Worm (Caenorhabditis elegans) whole organism, L3 larva: Measurements from ENCODE around the gene C47A4.3.

Experiments used
- R02D3.7 ChIP-seq: fragments of 150-350 bp; optimal IDR thresholded peaks from 2 replicates; lab custom pipeline; 2014; ENCODE audit warnings: missing biosample characterization, missing genetic modification characterization
- ZK546.5 ChIP-seq: sonication (generic microtip); optimal IDR thresholded peaks from 2 replicates; lab custom pipeline; 2017; ENCODE audit warnings: missing biosample characterization, missing genetic modification characterization
- ama-1 ChIP-seq: fragments of 150-350 bp; optimal IDR thresholded peaks from 2 replicates; lab custom pipeline; 2018
- ceh-16 ChIP-seq: sonication (generic microtip); optimal IDR thresholded peaks from 2 replicates; lab custom pipeline; 2017; ENCODE audit warnings: missing biosample characterization, missing genetic modification characterization
- ceh-28 ChIP-seq: fragments of 150-350 bp; optimal IDR thresholded peaks from 2 replicates; lab custom pipeline; 2014; ENCODE audit warnings: missing biosample characterization, missing genetic modification reagents, missing genetic modification characterization
- ceh-9 ChIP-seq: sonication (generic microtip); optimal IDR thresholded peaks from 2 replicates; lab custom pipeline; 2018; ENCODE audit warnings: missing biosample characterization, missing genetic modification characterization
- daf-12 ChIP-seq: fragments of 150-350 bp; optimal IDR thresholded peaks from 2 replicates; lab custom pipeline; 2014; ENCODE audit warnings: missing biosample characterization, missing genetic modification reagents, missing genetic modification characterization
- egl-27 ChIP-seq: sonication (generic microtip); optimal IDR thresholded peaks from 4 replicates; lab custom pipeline; 2017; ENCODE audit warnings: missing biosample characterization, missing genetic modification reagents, missing genetic modification characterization
- egl-5 ChIP-seq: fragments of 150-350 bp; optimal IDR thresholded peaks from 2 replicates; lab custom pipeline; 2017; ENCODE audit warnings: missing biosample characterization, missing genetic modification reagents, missing genetic modification characterization, inconsistent platforms
- elt-1 ChIP-seq: fragments of 150-350 bp; optimal IDR thresholded peaks from 2 replicates; lab custom pipeline; 2014; ENCODE audit warnings: missing biosample characterization, missing genetic modification characterization
- elt-2 ChIP-seq: sonication (generic microtip); optimal IDR thresholded peaks from 2 replicates; lab custom pipeline; 2016; ENCODE audit warnings: missing genetic modification reagents, mild to moderate bottlenecking, missing genetic modification characterization, missing compliant biosample characterization
- elt-3 ChIP-seq, 3 experiments: fragments of 150-350 bp in 1 of 3; sonication (generic microtip) in 2 of 3; optimal IDR thresholded peaks; 2 replicates in 2 of 3; 4 replicates in 1 of 3; lab custom pipeline; 2014 to 2017; ENCODE audit warnings: missing biosample characterization in 3 of 3, missing genetic modification characterization in 3 of 3
- fkh-10 ChIP-seq: sonication (generic microtip); optimal IDR thresholded peaks from 2 replicates; lab custom pipeline; 2017; ENCODE audit warnings: missing biosample characterization, missing genetic modification reagents, missing genetic modification characterization
- fkh-2 ChIP-seq: fragments of 150-350 bp; optimal IDR thresholded peaks from 2 replicates; lab custom pipeline; 2014; ENCODE audit warnings: missing biosample characterization, missing genetic modification reagents, missing genetic modification characterization
- fos-1 ChIP-seq: fragments of 150-350 bp; optimal IDR thresholded peaks from 2 replicates; lab custom pipeline; 2014; ENCODE audit warnings: missing biosample characterization, missing genetic modification characterization
- hmg-11 ChIP-seq: sonication (generic microtip); optimal IDR thresholded peaks from 2 replicates; lab custom pipeline; 2016; ENCODE audit warnings: missing genetic modification characterization, missing compliant biosample characterization
- jun-1 ChIP-seq: fragments of 150-350 bp; optimal IDR thresholded peaks from 2 replicates; lab custom pipeline; 2014; ENCODE audit warnings: missing biosample characterization, missing genetic modification reagents, missing genetic modification characterization
- lin-39 ChIP-seq: fragments of 150-350 bp; optimal IDR thresholded peaks from 2 replicates; lab custom pipeline; 2018; ENCODE audit warnings: missing biosample characterization, missing genetic modification reagents, missing genetic modification characterization
- lsy-12 ChIP-seq: sonication (generic microtip); optimal IDR thresholded peaks from 2 replicates; lab custom pipeline; 2016; ENCODE audit warnings: mild to moderate bottlenecking, missing genetic modification characterization, missing compliant biosample characterization
- mml-1 ChIP-seq: fragments of 150-350 bp; sonication (generic microtip); optimal IDR thresholded peaks from 3 replicates; lab custom pipeline; 2014; ENCODE audit warnings: missing biosample characterization, missing genetic modification characterization
- nfya-1 ChIP-seq: sonication (generic microtip); optimal IDR thresholded peaks from 2 replicates; lab custom pipeline; 2017; ENCODE audit warnings: missing genetic modification characterization, mild to moderate bottlenecking, missing compliant biosample characterization, antibody characterized with exemption, moderate library complexity; ENCODE audit not compliant: insufficient read depth
- nhr-11 ChIP-seq: fragments of 150-350 bp; optimal IDR thresholded peaks from 2 replicates; lab custom pipeline; 2014; ENCODE audit warnings: missing biosample characterization, missing genetic modification characterization
- nhr-12 ChIP-seq: fragments of 150-350 bp; optimal IDR thresholded peaks from 2 replicates; lab custom pipeline; 2014; ENCODE audit warnings: missing biosample characterization, missing genetic modification characterization
- nhr-23 ChIP-seq: fragments of 150-350 bp; optimal IDR thresholded peaks from 2 replicates; lab custom pipeline; 2014; ENCODE audit warnings: missing biosample characterization, missing genetic modification reagents, missing genetic modification characterization
- nhr-25 ChIP-seq: sonication (generic microtip); optimal IDR thresholded peaks from 2 replicates; lab custom pipeline; 2017; ENCODE audit warnings: missing biosample characterization, missing genetic modification characterization
- nhr-28 ChIP-seq: fragments of 150-350 bp; optimal IDR thresholded peaks from 2 replicates; lab custom pipeline; 2014; ENCODE audit warnings: missing biosample characterization, missing genetic modification characterization
- nhr-43 ChIP-seq: sonication (generic microtip); optimal IDR thresholded peaks from 2 replicates; lab custom pipeline; 2016; ENCODE audit warnings: mild to moderate bottlenecking, missing genetic modification characterization, missing compliant biosample characterization; ENCODE audit not compliant: poor library complexity, severe bottlenecking
- nhr-76 ChIP-seq: fragments of 150-350 bp; sonication (generic microtip); optimal IDR thresholded peaks from 5 replicates; lab custom pipeline; 2014; ENCODE audit warnings: missing biosample characterization, missing genetic modification characterization
- nhr-77 ChIP-seq: fragments of 150-350 bp; optimal IDR thresholded peaks from 2 replicates; lab custom pipeline; 2014; ENCODE audit warnings: missing biosample characterization, missing genetic modification characterization
- pqm-1 ChIP-seq: fragments of 150-350 bp; optimal IDR thresholded peaks from 2 replicates; lab custom pipeline; 2017; ENCODE audit warnings: missing biosample characterization, missing genetic modification characterization, inconsistent platforms
- sea-2 ChIP-seq: fragments of 150-350 bp; sonication (generic microtip); optimal IDR thresholded peaks from 4 replicates; lab custom pipeline; 2014; ENCODE audit warnings: missing biosample characterization, missing genetic modification reagents, missing genetic modification characterization
- skn-1 ChIP-seq: fragments of 150-350 bp; optimal IDR thresholded peaks from 2 replicates; lab custom pipeline; 2014; ENCODE audit warnings: missing biosample characterization, missing genetic modification characterization
- snpc-4 ChIP-seq: fragments of 150-350 bp; optimal IDR thresholded peaks from 2 replicates; lab custom pipeline; 2014; ENCODE audit warnings: missing biosample characterization, missing genetic modification characterization
- tbx-2 ChIP-seq: sonication (generic microtip); optimal IDR thresholded peaks from 2 replicates; lab custom pipeline; 2016; ENCODE audit warnings: mild to moderate bottlenecking, missing genetic modification characterization, missing compliant biosample characterization
- zag-1 ChIP-seq: fragments of 150-350 bp; optimal IDR thresholded peaks from 2 replicates; lab custom pipeline; 2014; ENCODE audit warnings: missing biosample characterization, missing genetic modification characterization
- ztf-11 ChIP-seq: fragments of 150-350 bp; optimal IDR thresholded peaks from 2 replicates; lab custom pipeline; 2014; ENCODE audit warnings: missing biosample characterization, missing genetic modification characterization

The C47A4.3 gene

ce11 chrIV:13755619-13756018, 13.5 kb upstream of the C47A4.3 start:
- TF ChIP-seq ZK546.5 (tag; lab: Kevin White, UChicago) = no peak
- no peak for TF ChIP-seq nfya-1
- no peak for TF ChIP-seq nhr-23 (tag; lab: Kevin White, UChicago)

ce11 chrIV:13750033-13750432, 7.9 kb upstream of the C47A4.3 start, which contains the start of gene sorb-1:
sorb-1 (plus strand) TSS chrIV:13750333.
- TF ChIP-seq nhr-77 (tag; lab: Kevin White, UChicago) (no peak), ceh-16 (no peak), lin-39 (tag; lab: Kevin White, UChicago) (no peak), fos-1 (tag; lab: Kevin White, UChicago) (no peak), ama-1 (lab: Kevin White, UChicago) (no peak), nhr-76 (tag; lab: Kevin White, UChicago) (no peak), nfya-1 (no peak), ceh-9 (no peak), nhr-43 (tag; lab: Kevin White, UChicago) (no peak), egl-5 (tag; lab: Kevin White, UChicago) (no peak), lsy-12 (tag; lab: Kevin White, UChicago) (no peak), elt-1 (tag; lab: Kevin White, UChicago) (no peak)

DNA sequence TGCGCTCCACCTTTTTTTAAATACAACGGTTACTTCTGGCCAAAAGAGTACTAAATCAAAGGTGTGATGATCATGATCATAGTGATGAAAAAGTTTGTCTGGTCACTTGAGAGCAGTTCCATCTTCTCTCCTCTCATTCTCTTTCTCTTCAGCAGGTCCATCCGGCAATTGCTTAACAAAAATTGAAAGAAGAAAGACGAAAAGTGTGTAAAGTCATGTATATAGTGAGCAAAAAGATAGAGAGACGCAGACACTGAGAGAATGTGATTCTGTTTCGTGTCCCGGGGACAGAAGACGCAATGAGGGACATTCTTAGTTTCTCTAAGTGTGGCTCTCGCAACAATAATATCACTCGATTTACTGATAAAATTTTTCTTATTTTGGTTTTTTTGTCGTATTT, 6.7 kb upstream of the C47A4.3 start:
- no peak for TF ChIP-seq elt-3 (tag; optimal IDR thresholded peaks at IDR 0.05; lab: Kevin White, UChicago)
- TF ChIP-seq nfya-1 = peak; percentile 2
- TF ChIP-seq, all 47 proteins: peak for 1

DNA sequence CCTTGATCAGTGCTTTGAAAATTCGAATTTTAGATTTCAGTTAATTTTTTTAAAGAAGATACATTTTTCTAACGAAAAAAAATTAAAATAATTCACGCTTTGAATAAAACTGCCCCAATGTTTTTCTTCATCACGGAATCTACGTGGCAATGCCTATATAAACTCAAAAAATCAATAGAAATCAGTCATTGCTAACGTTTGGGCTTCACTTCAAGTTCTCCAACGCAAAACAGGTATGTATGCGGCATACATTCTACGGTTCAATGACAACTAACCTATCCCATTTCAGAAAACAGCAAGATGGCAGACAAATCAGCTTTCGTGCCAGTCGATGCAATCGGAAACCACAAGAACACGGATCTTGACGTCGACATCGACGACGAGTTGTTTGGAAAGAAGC, 3.3 kb upstream of the C47A4.3 start, which contains the start of gene C47A4.5:
C47A4.5 (plus strand) TSS at position 301 of the 400 bp plus-strand sequence.
- no peak for TF ChIP-seq ceh-28 (tag; lab: Kevin White, UChicago)

DNA sequence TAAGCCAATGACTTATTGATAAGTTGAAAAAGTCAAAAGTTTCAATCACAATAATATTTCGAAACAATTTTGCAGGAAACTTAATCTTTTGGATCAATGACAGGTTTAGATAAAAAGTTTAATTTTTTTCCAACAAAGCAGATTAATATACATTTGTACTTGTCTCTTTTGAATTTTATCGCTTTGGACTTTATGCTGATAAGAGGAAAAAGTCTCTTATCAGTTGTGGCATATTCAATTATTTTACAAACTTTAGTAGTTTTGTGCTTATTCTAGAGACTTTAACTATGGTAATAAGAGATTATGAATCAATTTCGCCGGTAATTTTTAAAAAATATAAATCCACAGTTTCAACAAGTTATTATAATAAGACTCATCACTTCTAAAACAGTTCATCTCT, 14.3 kb downstream of the C47A4.3 start:
- TF ChIP-seq nhr-77 (tag; lab: Kevin White, UChicago) = no peak
- no peak for TF ChIP-seq ceh-9
- TF ChIP-seq R02D3.7 = no peak
- no peak for TF ChIP-seq egl-27 (tag; lab: Kevin White, UChicago)
- peak; percentile 94 for TF ChIP-seq elt-2 (tag; lab: Kevin White, UChicago)
- no peak for TF ChIP-seq nhr-12 (tag; lab: Kevin White, UChicago)
- TF ChIP-seq nhr-11 (tag; lab: Kevin White, UChicago) = no peak
- TF ChIP-seq lin-39 (tag; lab: Kevin White, UChicago) = no peak
- no peak for TF ChIP-seq sea-2 (GFP tag; lab: Kevin White, UChicago)
- no peak for TF ChIP-seq hmg-11 (tag; lab: Kevin White, UChicago)
- TF ChIP-seq mml-1 (tag; lab: Kevin White, UChicago) = no peak
- TF ChIP-seq fkh-2 (tag; lab: Kevin White, UChicago) = no peak
- no peak for TF ChIP-seq nhr-25
- TF ChIP-seq fos-1 (tag; lab: Kevin White, UChicago) = no peak
- no peak for TF ChIP-seq zag-1
- no peak for TF ChIP-seq nfya-1
- TF ChIP-seq jun-1 = no peak
- TF ChIP-seq pqm-1 = peak; percentile 82

ce11 chrIV:13726630-13727029, 15.5 kb downstream of the C47A4.3 start, which contains the start of gene ent-4:
ent-4 (plus strand) TSS chrIV:13726930.
- TF ChIP-seq tbx-2 (tag; lab: Kevin White, UChicago) (no peak), ztf-11 (tag; lab: Kevin White, UChicago) (no peak), nhr-43 (tag; lab: Kevin White, UChicago) (no peak), nhr-28 (tag; lab: Kevin White, UChicago) (no peak), nhr-77 (tag; lab: Kevin White, UChicago) (no peak), fos-1 (tag; lab: Kevin White, UChicago) (no peak), lin-39 (tag; lab: Kevin White, UChicago) (no peak), lsy-12 (tag; lab: Kevin White, UChicago) (no peak), fkh-10 (no peak), ceh-28 (tag; lab: Kevin White, UChicago) (no peak), nhr-23 (tag; lab: Kevin White, UChicago) (no peak), snpc-4 (no peak), daf-12 (tag; lab: Kevin White, UChicago) (no peak), skn-1 (tag; lab: Kevin White, UChicago) (no peak)
